Worm (Caenorhabditis elegans): ENCODE measurements around the gene Y71H2AM.29.

DNA sequence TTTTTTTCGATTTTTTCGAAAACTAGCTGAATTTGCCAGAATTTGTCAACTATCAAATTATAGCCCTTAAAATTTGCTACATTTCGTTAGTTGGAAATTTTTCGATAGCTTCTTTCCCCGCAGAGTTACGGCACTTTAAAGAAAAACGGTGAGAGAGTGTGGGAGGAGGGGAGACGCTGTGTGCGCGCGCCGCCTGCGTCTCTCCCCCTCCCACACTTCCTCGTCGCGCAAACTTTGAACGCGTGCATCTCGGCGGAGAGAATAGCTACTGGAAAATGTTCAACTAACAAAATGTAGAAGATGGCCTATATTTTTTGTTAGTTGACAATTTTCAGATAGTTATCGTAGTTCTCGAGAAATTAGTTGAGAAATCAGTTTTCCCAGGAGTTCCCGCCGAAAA lies 34.0 kb downstream of the Y71H2AM.29 start:
- no peak for TF ChIP-seq lsy-2 (tag; optimal IDR thresholded peaks at IDR 0.05)
- no peak for TF ChIP-seq ztf-4 (tag; optimal IDR thresholded peaks at IDR 0.05)
- TF ChIP-seq nhr-11 (tag; optimal IDR thresholded peaks at IDR 0.05) = no peak
- no peak for TF ChIP-seq ztf-11 (tag; optimal IDR thresholded peaks at IDR 0.05)
- TF ChIP-seq fos-1 (tag; optimal IDR thresholded peaks at IDR 0.05) = no peak
- TF ChIP-seq unc-62 (GFP tag; optimal IDR thresholded peaks at IDR 0.05) = no peak
- TF ChIP-seq elt-1 (tag; optimal IDR thresholded peaks at IDR 0.05) = no peak
- TF ChIP-seq zag-1 (tag; optimal IDR thresholded peaks at IDR 0.05) = no peak
- no peak for TF ChIP-seq lin-39 (tag; optimal IDR thresholded peaks at IDR 0.05)
- TF ChIP-seq blmp-1 (tag; optimal IDR thresholded peaks at IDR 0.05; ENCODE audit: insufficient read depth) = no peak
